Fruit fly (Drosophila melanogaster): ENCODE data around the gene CG31404.

DNA sequence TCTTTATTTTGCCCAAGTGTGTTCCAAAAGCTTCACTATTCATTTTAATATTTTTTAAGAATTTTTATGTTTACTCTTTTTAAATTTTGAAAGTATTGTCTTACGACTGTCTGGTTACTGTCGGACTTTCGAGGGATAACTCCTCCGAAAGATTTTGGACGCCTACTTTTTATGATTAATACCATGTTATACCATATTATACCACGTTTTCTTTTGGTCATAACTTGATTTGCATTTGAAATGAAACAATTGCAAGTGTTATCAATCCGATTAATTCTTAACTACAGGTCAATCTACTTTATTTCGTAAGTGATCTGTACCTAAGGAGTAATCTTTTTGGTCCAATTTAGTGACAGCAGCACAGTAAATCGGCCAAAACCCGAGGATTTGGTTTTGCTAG lies at the start of gene CG31404:
- no peak for TF ChIP-seq CG8319 (GFP tag; optimal IDR thresholded peaks at IDR 0.05)
- TF ChIP-seq Sox14 (GFP tag; optimal IDR thresholded peaks at IDR 0.05): no peak
- no peak for TF ChIP-seq CG7368 (GFP tag; optimal IDR thresholded peaks at IDR 0.05)
- no peak for TF ChIP-seq net (GFP tag; optimal IDR thresholded peaks at IDR 0.05)
- no peak for TF ChIP-seq salr (GFP tag; optimal IDR thresholded peaks at IDR 0.05)
- TF ChIP-seq Hr38 (GFP tag; optimal IDR thresholded peaks at IDR 0.05): no peak
- TF ChIP-seq CG6792 (GFP tag; optimal IDR thresholded peaks at IDR 0.05): no peak
- TF ChIP-seq svp (GFP tag): no peak
- TF ChIP-seq Ets21C (GFP tag; optimal IDR thresholded peaks at IDR 0.05): no peak
- TF ChIP-seq CG8632 (GFP tag; optimal IDR thresholded peaks at IDR 0.05): no peak
- TF ChIP-seq Blimp-1 (GFP tag; optimal IDR thresholded peaks at IDR 0.05): no peak
- TF ChIP-seq CG3919 (GFP tag; optimal IDR thresholded peaks at IDR 0.05): no peak

All from whole organism, prepupa.